Fruit fly (Drosophila melanogaster): Measurements from ENCODE around the gene HIP.
A peak's percentile ranks its signal among the peaks of the same experiment; 100 is the strongest.

Gene HIP

DNA sequence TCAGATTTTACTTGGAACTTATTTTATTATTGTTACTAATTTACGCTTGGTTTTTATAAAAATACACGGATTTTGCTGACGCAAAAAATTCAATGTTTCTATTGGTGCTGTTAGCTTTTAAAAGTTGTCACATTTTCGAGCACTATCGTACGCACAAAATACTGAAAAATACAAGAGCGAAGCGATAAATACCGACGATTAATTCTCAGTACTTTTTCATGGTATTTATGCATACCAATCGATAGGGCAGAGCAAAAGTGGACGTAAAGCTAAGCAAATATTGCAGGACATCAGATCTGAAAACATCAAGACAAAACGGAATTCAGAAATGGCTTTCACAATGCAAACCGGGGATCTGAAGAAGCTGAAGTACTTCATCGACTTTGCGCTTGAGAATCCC, at the start of gene HIP:
HIP (plus strand) TSS at position 232 of the 400 bp plus-strand sequence.
- peak; percentile 4 for TF ChIP-seq fkh (GFP tag; optimal IDR thresholded peaks at IDR 0.05)

DNA sequence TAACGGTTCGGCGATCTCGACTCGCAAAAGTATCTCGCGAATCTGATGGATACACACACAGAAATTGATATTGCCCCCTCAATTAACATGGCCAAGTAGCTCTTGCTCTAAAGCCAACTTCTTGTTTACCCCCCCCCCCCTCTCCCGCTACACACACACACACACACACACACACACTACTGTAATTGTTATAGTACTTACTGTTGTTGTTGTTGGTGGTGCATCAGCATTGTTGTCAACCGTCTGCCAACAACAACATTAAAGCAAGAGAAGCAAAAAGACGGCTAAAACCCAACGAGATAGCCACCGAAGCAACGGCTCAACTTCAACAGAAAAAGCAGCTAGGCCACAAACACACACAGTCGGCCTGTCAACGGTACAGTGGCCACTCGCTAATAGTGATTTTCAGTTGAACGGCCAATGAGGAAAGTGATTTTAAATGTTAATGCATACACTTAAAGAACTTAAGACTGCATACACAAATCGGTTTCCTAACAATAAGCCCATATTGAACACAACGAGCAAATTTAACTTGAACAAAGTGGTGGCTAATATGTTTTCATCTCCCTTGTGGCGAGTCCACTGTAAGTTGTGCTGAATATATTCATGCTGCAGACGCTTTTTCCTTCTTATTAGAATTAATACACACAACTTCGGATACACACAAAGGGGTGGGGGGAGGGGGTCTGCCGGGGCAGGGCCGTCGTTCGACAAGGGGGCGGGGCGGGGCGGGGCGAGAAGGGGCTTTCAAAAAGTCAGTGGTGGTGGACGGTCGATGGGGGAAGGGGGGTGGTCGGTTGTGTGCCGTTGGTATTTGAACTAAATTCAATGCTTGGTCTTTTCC, 48.5 kb upstream of the HIP start:
- TF ChIP-seq CG34406 (GFP tag; optimal IDR thresholded peaks at IDR 0.05) = peak; percentile 69
- TF ChIP-seq Eip75B (GFP tag; optimal IDR thresholded peaks at IDR 0.05) = peak; percentile 74
- TF ChIP-seq cyc (GFP tag; optimal IDR thresholded peaks at IDR 0.05) = peak; percentile 72
- TF ChIP-seq CG1621 (tag; optimal IDR thresholded peaks at IDR 0.05) = peak; percentile 63
- no peak for TF ChIP-seq Hr38 (GFP tag; optimal IDR thresholded peaks at IDR 0.05)
- TF ChIP-seq CG6276 (GFP tag; optimal IDR thresholded peaks at IDR 0.05) = peak; percentile 82
- TF ChIP-seq CG3919 (GFP tag; optimal IDR thresholded peaks at IDR 0.05) = peak; percentile 85
- peak; percentile 78 for TF ChIP-seq CG6808 (GFP tag; optimal IDR thresholded peaks at IDR 0.05)
- peak; percentile 80 for TF ChIP-seq Ets96B (tag; optimal IDR thresholded peaks at IDR 0.05)
- peak; percentile 85 for TF ChIP-seq pdm3 (GFP tag; optimal IDR thresholded peaks at IDR 0.05)
- TF ChIP-seq svp (GFP tag) = peak; percentile 81
- peak; percentile 88 for TF ChIP-seq CG6163 (GFP tag; IDR thresholded peaks at IDR 0.05)
- TF ChIP-seq Blimp-1 (GFP tag; optimal IDR thresholded peaks at IDR 0.05) = no peak
- peak; percentile 80 for TF ChIP-seq lz (GFP tag; optimal IDR thresholded peaks at IDR 0.05)
- peak; percentile 69 for TF ChIP-seq CG31627 (GFP tag; optimal IDR thresholded peaks at IDR 0.05)
- TF ChIP-seq fkh (GFP tag; optimal IDR thresholded peaks at IDR 0.05) = peak; percentile 77
- TF ChIP-seq CG8632 (GFP tag; optimal IDR thresholded peaks at IDR 0.05) = peak; percentile 71
- peak; percentile 60 for TF ChIP-seq CG11762 (GFP tag; optimal IDR thresholded peaks at IDR 0.05; ENCODE audit: insufficient read depth)
- TF ChIP-seq Ets21C (GFP tag; optimal IDR thresholded peaks at IDR 0.05) = peak; percentile 63
- peak; percentile 77 for TF ChIP-seq dac (GFP tag; optimal IDR thresholded peaks at IDR 0.05)
- peak; percentile 80 for TF ChIP-seq CG4318 (GFP tag; optimal IDR thresholded peaks at IDR 0.05)
- TF ChIP-seq salr (GFP tag; optimal IDR thresholded peaks at IDR 0.05) = peak; percentile 69 to 74
- no peak for TF ChIP-seq CG6854 (GFP tag; optimal IDR thresholded peaks at IDR 0.05)
- peak; percentile 62 for TF ChIP-seq vri (GFP tag; optimal IDR thresholded peaks at IDR 0.05)
- peak; percentile 75 for TF ChIP-seq esn (GFP tag; optimal IDR thresholded peaks at IDR 0.05)
- TF ChIP-seq CG10631 (GFP tag; optimal IDR thresholded peaks at IDR 0.05) = peak; percentile 83
- TF ChIP-seq CG3032 (tag; optimal IDR thresholded peaks at IDR 0.05) = peak; percentile 74
- peak; percentile 87 for TF ChIP-seq Gug (GFP tag; IDR thresholded peaks at IDR 0.05)
- TF ChIP-seq net (GFP tag; optimal IDR thresholded peaks at IDR 0.05) = peak; percentile 74
- peak; percentile 21 for TF ChIP-seq CG9139 (GFP tag; optimal IDR thresholded peaks at IDR 0.05)
- TF ChIP-seq fd59A (GFP tag; optimal IDR thresholded peaks at IDR 0.05) = peak; percentile 77
- TF ChIP-seq CG8319 (GFP tag; optimal IDR thresholded peaks at IDR 0.05) = peak; percentile 61
- peak; percentile 60 for TF ChIP-seq dsx (GFP tag; optimal IDR thresholded peaks at IDR 0.05; ENCODE audit: poor library complexity, severe bottlenecking)
- TF ChIP-seq spab (GFP tag; optimal IDR thresholded peaks at IDR 0.05) = peak; percentile 61
- peak; percentile 35 to 51 for TF ChIP-seq ss (GFP tag; optimal IDR thresholded peaks at IDR 0.05)
- peak; percentile 80 for TF ChIP-seq acj6 (GFP tag; optimal IDR thresholded peaks at IDR 0.05)
- peak; percentile 79 for TF ChIP-seq topi (GFP tag; optimal IDR thresholded peaks at IDR 0.05)
- peak; percentile 87 for TF ChIP-seq Hr4 (GFP tag; optimal IDR thresholded peaks at IDR 0.05)
- TF ChIP-seq Met (GFP tag; optimal IDR thresholded peaks at IDR 0.05) = peak; percentile 71
- TF ChIP-seq achi (GFP tag; optimal IDR thresholded peaks at IDR 0.05) = peak; percentile 81
- peak; percentile 91 for TF ChIP-seq CG32006 (GFP tag; optimal IDR thresholded peaks at IDR 0.05)
- TF ChIP-seq eg (GFP tag; IDR thresholded peaks at IDR 0.05) = peak; percentile 88
- TF ChIP-seq CG16779 (tag; optimal IDR thresholded peaks at IDR 0.05) = peak; percentile 48
- TF ChIP-seq CG8119 (GFP tag; IDR thresholded peaks at IDR 0.05) = peak; percentile 87
- no peak for TF ChIP-seq Eip93F (GFP tag; optimal IDR thresholded peaks at IDR 0.05)
- peak; percentile 20 for TF ChIP-seq fd85E (GFP tag; optimal IDR thresholded peaks at IDR 0.05)
- peak; percentile 46 for TF ChIP-seq Smox (GFP tag; optimal IDR thresholded peaks at IDR 0.05)
